Fruit fly (Drosophila melanogaster) whole organism, embryonic: Measurements from ENCODE around the gene fd96Cb.

Experiments
- BEAF-32 ChIP-seq: fragments of 200-800 bp; sonication (Bioruptor generic); optimal IDR thresholded peaks from 3 replicates; lab custom pipeline; 2017; ENCODE audit warnings: missing biosample characterization, missing genetic modification characterization, mild to moderate bottlenecking, moderate library complexity, missing genetic modification reagents
- CG10147 ChIP-seq: fragments of 200-800 bp; sonication (Bioruptor generic); optimal IDR thresholded peaks from 2 replicates; lab custom pipeline; 2019; ENCODE audit warnings: missing biosample characterization, mild to moderate bottlenecking, missing genetic modification characterization, moderate library complexity
- CG10267 ChIP-seq: fragments of 200-800 bp; sonication (Bioruptor generic); optimal IDR thresholded peaks from 2 replicates; lab custom pipeline; 2018; ENCODE audit warnings: missing biosample characterization, mild to moderate bottlenecking, missing genetic modification characterization, moderate library complexity
- CG11247 ChIP-seq: fragments of 200-800 bp; sonication (Bioruptor generic); IDR thresholded peaks from 2 replicates; pipeline ENCODE4 v1.3.6; 2022; ENCODE audit warnings: missing biosample characterization, missing genetic modification characterization
- CG12659 ChIP-seq: fragments of 200-800 bp; sonication (Bioruptor generic); optimal IDR thresholded peaks from 3 replicates; lab custom pipeline; 2017; ENCODE audit warnings: mild to moderate bottlenecking, missing biosample characterization, missing genetic modification reagents, missing genetic modification characterization
- CG13287 ChIP-seq: fragments of 200-800 bp; sonication (Bioruptor generic); IDR thresholded peaks from 2 replicates; pipeline ENCODE4 v1.3.6; 2022; ENCODE audit warnings: missing biosample characterization, missing genetic modification characterization; ENCODE audit not compliant: partially characterized antibody
- CG17385 ChIP-seq: fragments of 200-800 bp; sonication (Bioruptor generic); optimal IDR thresholded peaks from 3 replicates; lab custom pipeline; 2018; ENCODE audit warnings: missing biosample characterization, mild to moderate bottlenecking, missing genetic modification characterization
- CG17612 ChIP-seq: fragments of 200-800 bp; sonication (Bioruptor generic); IDR thresholded peaks from 2 replicates; pipeline ENCODE4 v1.3.6; 2022; ENCODE audit warnings: missing biosample characterization, missing genetic modification characterization
- CG18619 ChIP-seq: fragments of 200-800 bp; sonication (Bioruptor generic); optimal IDR thresholded peaks from 3 replicates; lab custom pipeline; 2017; ENCODE audit warnings: missing biosample characterization, mild to moderate bottlenecking, missing genetic modification characterization
- CG2116 ChIP-seq: fragments of 200-800 bp; sonication (Bioruptor generic); optimal IDR thresholded peaks from 3 replicates; lab custom pipeline; 2018; ENCODE audit warnings: missing biosample characterization, mild to moderate bottlenecking, missing genetic modification characterization
- CG2712 ChIP-seq: fragments of 200-800 bp; optimal IDR thresholded peaks from 3 replicates; lab custom pipeline; 2019; ENCODE audit warnings: missing biosample characterization, mild to moderate bottlenecking, missing genetic modification characterization, moderate library complexity
- CG34376 ChIP-seq: fragments of 200-800 bp; sonication (Bioruptor generic); optimal IDR thresholded peaks from 2 replicates; lab custom pipeline; 2018; ENCODE audit warnings: missing biosample characterization, mild to moderate bottlenecking, missing genetic modification characterization
- CG3726 ChIP-seq: fragments of 200-800 bp; sonication (Bioruptor generic); IDR thresholded peaks from 3 replicates; pipeline ENCODE4, ENCODE4 v1.3.6; 2022; ENCODE audit warnings: missing biosample characterization, missing genetic modification characterization
- CG4360 ChIP-seq: fragments of 200-800 bp; sonication (Bioruptor generic); IDR thresholded peaks from 2 replicates; pipeline ENCODE4 v1.3.6; 2022; ENCODE audit warnings: missing biosample characterization, missing genetic modification characterization
- CG4617 ChIP-seq: fragments of 200-800 bp; sonication (Bioruptor generic); optimal IDR thresholded peaks from 3 replicates; lab custom pipeline; 2016; ENCODE audit warnings: missing biosample characterization, missing genetic modification characterization, borderline replicate concordance
- CG6254 ChIP-seq: fragments of 200-800 bp; sonication (Bioruptor generic); optimal IDR thresholded peaks from 3 replicates; lab custom pipeline; 2017; ENCODE audit warnings: mild to moderate bottlenecking, missing biosample characterization, missing genetic modification reagents, missing genetic modification characterization
- CG6689 ChIP-seq: fragments of 200-800 bp; sonication (Bioruptor generic); IDR thresholded peaks from 2 replicates; pipeline ENCODE4 v1.3.6; 2022; ENCODE audit warnings: missing biosample characterization, missing genetic modification characterization
- CG8924 ChIP-seq: fragments of 200-800 bp; optimal IDR thresholded peaks from 3 replicates; lab custom pipeline; 2019; ENCODE audit warnings: missing biosample characterization, mild to moderate bottlenecking, missing genetic modification characterization, moderate library complexity
- CG9797 ChIP-seq: fragments of 200-800 bp; sonication (Bioruptor generic); optimal IDR thresholded peaks from 3 replicates; lab custom pipeline; 2018; ENCODE audit warnings: missing biosample characterization, mild to moderate bottlenecking, missing genetic modification characterization
- Dp ChIP-seq: fragments of 200-800 bp; sonication (Bioruptor generic); optimal IDR thresholded peaks from 2 replicates; lab custom pipeline; 2018; ENCODE audit warnings: missing biosample characterization, mild to moderate bottlenecking, missing genetic modification characterization, moderate library complexity
- Dref ChIP-seq: fragments of 200-800 bp; sonication (Bioruptor generic); IDR thresholded peaks from 2 replicates; pipeline ENCODE4 v1.3.6; 2022; ENCODE audit warnings: missing biosample characterization, missing genetic modification characterization
- Eip74EF ChIP-seq, 2 experiments: fragments of 200-800 bp in 1 of 2; fragments of >200 bp in 1 of 2; sonication (Bioruptor generic) in 1 of 2; optimal IDR thresholded peaks; 2 replicates each; lab custom pipeline; 2017 to 2019; ENCODE audit warnings: missing biosample characterization in 2 of 2, missing genetic modification characterization in 2 of 2, mild to moderate bottlenecking in 1 of 2, moderate library complexity in 1 of 2
- Fer1 ChIP-seq: fragments of 200-800 bp; sonication (Bioruptor generic); optimal IDR thresholded peaks from 2 replicates; lab custom pipeline; 2017; ENCODE audit warnings: missing biosample characterization, mild to moderate bottlenecking, missing genetic modification characterization
- Hmx ChIP-seq: fragments of 200-800 bp; sonication (Bioruptor generic); optimal IDR thresholded peaks from 2 replicates; lab custom pipeline; 2016; ENCODE audit warnings: missing biosample characterization, missing genetic modification characterization
- MBD-R2 ChIP-seq: fragments of 200-800 bp; sonication (Bioruptor generic); IDR thresholded peaks from 2 replicates; pipeline ENCODE4 v1.3.6; 2022; ENCODE audit warnings: missing biosample characterization, missing genetic modification characterization
- Med ChIP-seq: fragments of 200-800 bp; sonication (Bioruptor generic); peaks from one replicate; lab custom pipeline; 2016; ENCODE audit warnings: missing biosample characterization, missing genetic modification characterization, mild to moderate bottlenecking, inconsistent platforms, moderate library complexity
- Mrtf ChIP-seq: fragments of 200-800 bp; sonication (Bioruptor generic); IDR thresholded peaks from 3 replicates; pipeline ENCODE4 v1.3.6; 2022; ENCODE audit warnings: missing biosample characterization, missing genetic modification characterization
- Nf-YC ChIP-seq: fragments of 200-800 bp; optimal IDR thresholded peaks from 3 replicates; lab custom pipeline; 2019; ENCODE audit warnings: missing biosample characterization, mild to moderate bottlenecking, missing genetic modification characterization, moderate library complexity
- PHDP ChIP-seq: fragments of 200-800 bp; sonication (Bioruptor generic); optimal IDR thresholded peaks from 3 replicates; lab custom pipeline; 2018; ENCODE audit warnings: missing biosample characterization, mild to moderate bottlenecking, missing genetic modification characterization, moderate library complexity
- Scr ChIP-seq: fragments of 200-800 bp; sonication (Bioruptor generic); IDR thresholded peaks from 2 replicates; pipeline ENCODE4 v1.3.6; 2022; ENCODE audit warnings: missing biosample characterization, missing genetic modification characterization; ENCODE audit not compliant: partially characterized antibody
- Sry-δ ChIP-seq: fragments of 200-800 bp; sonication (Bioruptor generic); optimal IDR thresholded peaks from 2 replicates; lab custom pipeline; 2016; ENCODE audit warnings: missing biosample characterization, missing genetic modification characterization
- amos ChIP-seq: fragments of 200-800 bp; sonication (Bioruptor generic); IDR thresholded peaks from 2 replicates; pipeline ENCODE4 v1.3.6; 2022; ENCODE audit warnings: missing biosample characterization, missing genetic modification characterization; ENCODE audit not compliant: partially characterized antibody
- crp ChIP-seq, 2 experiments: fragments of 200-800 bp; sonication (Bioruptor generic); optimal IDR thresholded peaks; 2 replicates in 1 of 2; 3 replicates in 1 of 2; lab custom pipeline; 2017; ENCODE audit warnings: missing biosample characterization in 2 of 2, missing genetic modification characterization in 2 of 2, mild to moderate bottlenecking in 1 of 2, moderate library complexity in 1 of 2
- danr ChIP-seq: fragments of 200-800 bp; sonication (Bioruptor generic); IDR thresholded peaks from 2 replicates; pipeline ENCODE4 v1.3.6; 2022; ENCODE audit warnings: missing biosample characterization, missing genetic modification characterization
- exex ChIP-seq: fragments of 200-800 bp; sonication (Bioruptor generic); optimal IDR thresholded peaks from 4 replicates; lab custom pipeline; 2018; ENCODE audit warnings: missing biosample characterization, mild to moderate bottlenecking, missing genetic modification characterization, moderate library complexity
- grau ChIP-seq: fragments of 200-800 bp; optimal IDR thresholded peaks from 3 replicates; lab custom pipeline; 2019; ENCODE audit warnings: missing biosample characterization, mild to moderate bottlenecking, missing genetic modification characterization, moderate library complexity
- grn ChIP-seq: fragments of 200-800 bp; sonication (Bioruptor generic); optimal IDR thresholded peaks from 3 replicates; lab custom pipeline; 2017; ENCODE audit warnings: missing biosample characterization, missing genetic modification characterization
- lbe ChIP-seq: fragments of 200-800 bp; sonication (Bioruptor generic); optimal IDR thresholded peaks from 2 replicates; lab custom pipeline; 2016; ENCODE audit warnings: missing biosample characterization, mild to moderate bottlenecking, missing genetic modification characterization
- luna ChIP-seq: fragments of 200-800 bp; sonication (Bioruptor generic); optimal IDR thresholded peaks from 2 replicates; lab custom pipeline; 2016; ENCODE audit warnings: missing biosample characterization, missing genetic modification characterization
- odd ChIP-seq: fragments of 200-800 bp; sonication (Bioruptor generic); optimal IDR thresholded peaks from 2 replicates; lab custom pipeline; 2017; ENCODE audit warnings: missing biosample characterization, mild to moderate bottlenecking, missing genetic modification characterization
- p53 ChIP-seq: fragments of 200-800 bp; sonication (Bioruptor generic); optimal IDR thresholded peaks from 2 replicates; lab custom pipeline; 2016; ENCODE audit warnings: missing biosample characterization, missing genetic modification characterization
- pan ChIP-seq, 4 experiments: fragments of >200 bp in 3 of 4; fragments of 200-800 bp in 1 of 4; sonication (Bioruptor generic) in 1 of 4; optimal IDR thresholded peaks in 3 of 4; IDR thresholded peaks in 1 of 4; 2 replicates each; pipeline versions ENCODE4 v1.3.6 to Lab custom; 2017 to 2022; ENCODE audit warnings: missing biosample characterization in 2 of 4, missing genetic modification characterization in 2 of 4, mixed read lengths in 1 of 4
- pfk ChIP-seq: fragments of 200-800 bp; sonication (Bioruptor generic); optimal IDR thresholded peaks from 2 replicates; lab custom pipeline; 2018; ENCODE audit warnings: missing biosample characterization, mild to moderate bottlenecking, missing genetic modification characterization, moderate library complexity
- pzg ChIP-seq: fragments of 200-800 bp; sonication (Bioruptor generic); optimal IDR thresholded peaks from 3 replicates; lab custom pipeline; 2018; ENCODE audit warnings: missing biosample characterization, mild to moderate bottlenecking, missing genetic modification characterization, moderate library complexity
- sd ChIP-seq: fragments of 200-800 bp; sonication (Bioruptor generic); optimal IDR thresholded peaks from 3 replicates; lab custom pipeline; 2018; ENCODE audit warnings: missing biosample characterization, mild to moderate bottlenecking, missing genetic modification characterization, moderate library complexity
- sens ChIP-seq: fragments of 200-800 bp; sonication (Bioruptor generic); peaks from one replicate; lab custom pipeline; 2016; ENCODE audit warnings: missing biosample characterization, missing genetic modification characterization
- trem ChIP-seq: fragments of 200-800 bp; optimal IDR thresholded peaks from 3 replicates; lab custom pipeline; 2019; ENCODE audit warnings: missing biosample characterization, mild to moderate bottlenecking, missing genetic modification characterization, moderate library complexity
- unc-4 ChIP-seq: fragments of 200-800 bp; sonication (Bioruptor generic); IDR thresholded peaks from 2 replicates; pipeline ENCODE4 v1.3.6; 2022; ENCODE audit warnings: missing biosample characterization, missing genetic modification characterization; ENCODE audit not compliant: partially characterized antibody

The fd96Cb gene

DNA sequence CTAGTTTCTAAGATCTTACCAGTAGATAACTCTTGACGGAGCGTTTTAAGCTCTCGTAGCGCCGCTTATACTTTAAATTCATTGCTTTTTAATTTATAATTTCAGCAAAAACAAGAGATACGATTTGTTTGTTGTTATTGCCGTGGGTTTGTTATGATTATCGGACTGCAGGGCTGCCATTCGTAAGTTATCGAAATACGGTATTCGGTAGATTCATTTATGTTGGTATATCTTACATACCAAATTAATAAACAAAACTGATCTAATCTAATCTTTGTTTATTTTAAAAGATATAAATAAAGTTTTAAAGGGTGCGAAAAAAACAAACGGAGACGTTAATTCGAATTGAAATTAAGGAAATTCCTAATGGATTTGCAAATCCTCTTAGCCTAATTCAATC, 38.8 kb upstream of the fd96Cb start, which contains the start of the genes CG31111 and stac:
TSS of gene CG31111 (minus strand) at position 162 of the 400 bp plus-strand sequence.
TSS of gene stac (plus strand) at position 271 of the 400 bp plus-strand sequence.
- TF ChIP-seq odd = peak; percentile 18
- peak; percentile 37; the same call in 1 of the 2 replicates for TF ChIP-seq CG13287
- TF ChIP-seq CG8924 (tag; lab: Kevin White, UChicago) = peak; percentile 37
- peak in 1 of 2 experiments; percentile 17 for TF ChIP-seq crp (GFP tag; optimal IDR thresholded peaks at IDR 0.05; lab: Kevin White, UChicago)
- TF ChIP-seq CG17385 (GFP tag; lab: Kevin White, UChicago) = peak; percentile 19
- peak in 1 of 2 experiments; percentile 10 for TF ChIP-seq Eip74EF (GFP tag; optimal IDR thresholded peaks at IDR 0.05; lab: Kevin White, UChicago)
- TF ChIP-seq CG34376 (GFP tag; lab: Kevin White, UChicago) = peak; percentile 17
- peak; percentile 53 for TF ChIP-seq sens (GFP tag; lab: Kevin White, UChicago)
- peak; percentile 61 for TF ChIP-seq Med (GFP tag; lab: Kevin White, UChicago)
- TF ChIP-seq CG6689 = no peak
- TF ChIP-seq exex = peak; percentile 29
- TF ChIP-seq CG4360 (GFP tag; lab: Robert Waterston, UW) = peak; percentile 66; the same call in 1 of the 2 replicates
- no peak for TF ChIP-seq CG3726 (GFP tag; lab: Robert Waterston, UW)
- TF ChIP-seq CG17612 (GFP tag; lab: Robert Waterston, UW) = no peak
- TF ChIP-seq Dref = peak; percentile 66
- TF ChIP-seq CG18619 (GFP tag; lab: Kevin White, UChicago) = no peak
- TF ChIP-seq CG12659 (GFP tag; lab: Kevin White, UChicago) = peak; percentile 31
- peak; percentile 37 for TF ChIP-seq Scr (GFP tag; lab: Robert Waterston, UW)
- TF ChIP-seq CG10147 = peak; percentile 44
- peak; percentile 14 for TF ChIP-seq sd (tag; lab: Kevin White, UChicago)
- peak; percentile 29 for TF ChIP-seq BEAF-32 (GFP tag; lab: Kevin White, UChicago)
- TF ChIP-seq grau (tag; lab: Kevin White, UChicago) = peak; percentile 14
- peak; percentile 44 for TF ChIP-seq pfk
- peak; percentile 90 for TF ChIP-seq trem (tag; lab: Kevin White, UChicago)
- peak; percentile 51 for TF ChIP-seq Fer1
- TF ChIP-seq pan (optimal IDR thresholded peaks at IDR 0.05; lab: Kevin White, UChicago) = no peak
- TF ChIP-seq pan (GFP tag; optimal IDR thresholded peaks at IDR 0.05 in 1 of 2, IDR thresholded peaks at IDR 0.05 in 1 of 2) = no peak
- TF ChIP-seq lbe (GFP tag; lab: Kevin White, UChicago) = peak; percentile 49
- TF ChIP-seq amos (GFP tag; lab: Robert Waterston, UW) = peak; percentile 7; the same call in 1 of the 2 replicates
- TF ChIP-seq Mrtf (GFP tag; lab: Robert Waterston, UW) = no peak
- peak; percentile 4 for TF ChIP-seq CG4617 (GFP tag; lab: Kevin White, UChicago)
- TF ChIP-seq MBD-R2 (GFP tag; lab: Robert Waterston, UW) = peak; percentile 65
- peak; percentile 4 for TF ChIP-seq Sry-δ (GFP tag; lab: Kevin White, UChicago)
- TF ChIP-seq unc-4 = 0 out of 2 replicates have a peak, but pooled peaks have one; percentile 22
- TF ChIP-seq CG2712 = peak; percentile 5
- TF ChIP-seq p53 (GFP tag; lab: Kevin White, UChicago) = no peak
- TF ChIP-seq pzg (GFP tag; lab: Kevin White, UChicago) = peak; percentile 44
- peak; percentile 18 for TF ChIP-seq Dp (GFP tag; lab: Kevin White, UChicago)
- peak; percentile 20 for TF ChIP-seq PHDP (tag; lab: Kevin White, UChicago)
- TF ChIP-seq Hmx = peak; percentile 42
- TF ChIP-seq CG2116 (GFP tag; lab: Kevin White, UChicago) = peak; percentile 98
- no peak for TF ChIP-seq CG6254 (GFP tag; lab: Kevin White, UChicago)
- no peak for TF ChIP-seq CG11247
- no peak for TF ChIP-seq danr (GFP tag; lab: Robert Waterston, UW)
- peak; percentile 4 for TF ChIP-seq CG10267 (tag; lab: Kevin White, UChicago)
- peak; percentile 46 for TF ChIP-seq CG9797 (GFP tag; lab: Kevin White, UChicago)
- peak; percentile 90 for TF ChIP-seq grn
- peak; percentile 5 for TF ChIP-seq Nf-YC (tag; lab: Kevin White, UChicago)
- no peak for TF ChIP-seq luna (GFP tag; lab: Kevin White, UChicago)
